Worm (Caenorhabditis elegans) whole organism, young adult: ENCODE results near the gene F55G11.2.

ENCODE experiments used
- C06A6.2 ChIP-seq: fragments of 200-800 bp; sonication (Bioruptor generic); conservative IDR thresholded peaks from 2 replicates; pipeline ENCODE4 v1.3.6; 2022; ENCODE audit warnings: missing genetic modification characterization, missing compliant biosample characterization
- C17E4.6 ChIP-seq: fragments of 200-800 bp; sonication (Bioruptor generic); IDR thresholded peaks from 2 replicates; pipeline ENCODE4 v1.3.6; 2022; ENCODE audit warnings: missing genetic modification reagents, missing genetic modification characterization, missing compliant biosample characterization
- F23B12.7 ChIP-seq: sonication (generic microtip); optimal IDR thresholded peaks from 2 replicates; lab custom pipeline; 2017; ENCODE audit warnings: missing genetic modification characterization, mild to moderate bottlenecking, missing compliant biosample characterization, antibody characterized with exemption, moderate library complexity; ENCODE audit not compliant: insufficient read depth
- F33H1.4 ChIP-seq: fragments of 200-800 bp; sonication (Bioruptor generic); IDR thresholded peaks from 2 replicates; pipeline ENCODE4 v1.3.6; 2022; ENCODE audit warnings: missing genetic modification reagents, missing genetic modification characterization, missing compliant biosample characterization
- F37B4.10 ChIP-seq: fragments of 200-800 bp; sonication (Bioruptor generic); IDR thresholded peaks from 2 replicates; pipeline ENCODE4 v1.3.6; 2022; ENCODE audit warnings: missing genetic modification characterization, missing compliant biosample characterization
- T26A5.8 ChIP-seq: sonication (generic microtip); optimal IDR thresholded peaks from 2 replicates; lab custom pipeline; 2016; ENCODE audit warnings: missing genetic modification characterization, missing compliant biosample characterization
- Y53F4B.3 ChIP-seq: fragments of 200-800 bp; sonication (Bioruptor generic); IDR thresholded peaks from 2 replicates; pipeline ENCODE4 v1.3.6; 2022; ENCODE audit warnings: missing genetic modification reagents, missing genetic modification characterization, missing compliant biosample characterization
- Y56A3A.18 ChIP-seq: fragments of 200-800 bp; sonication (Bioruptor generic); IDR thresholded peaks from 2 replicates; pipeline ENCODE4 v1.3.6; 2022; ENCODE audit warnings: missing genetic modification reagents, missing genetic modification characterization, missing compliant biosample characterization
- Y95B8A.8 ChIP-seq: fragments of 200-800 bp; sonication (Bioruptor generic); IDR thresholded peaks from 2 replicates; pipeline ENCODE4 v1.3.6; 2022; ENCODE audit warnings: missing genetic modification reagents, missing genetic modification characterization, missing compliant biosample characterization
- ZK185.1 ChIP-seq: sonication (generic microtip); optimal IDR thresholded peaks from 2 replicates; lab custom pipeline; 2016; ENCODE audit warnings: mild to moderate bottlenecking, missing genetic modification characterization, missing compliant biosample characterization; ENCODE audit not compliant: poor library complexity, severe bottlenecking
- attf-6 ChIP-seq: fragments of 200-800 bp; sonication (Bioruptor generic); IDR thresholded peaks from 2 replicates; pipeline ENCODE4 v1.3.6; 2022; ENCODE audit warnings: missing genetic modification reagents, missing genetic modification characterization, missing compliant biosample characterization
- bed-1 ChIP-seq: fragments of 200-800 bp; sonication (Bioruptor generic); IDR thresholded peaks from 2 replicates; pipeline ENCODE4 v1.3.6; 2022; ENCODE audit warnings: missing genetic modification reagents, missing genetic modification characterization, missing compliant biosample characterization
- ccch-3 ChIP-seq: fragments of 200-800 bp; sonication (Bioruptor generic); optimal IDR thresholded peaks from 2 replicates; lab custom pipeline; 2018; ENCODE audit warnings: mild to moderate bottlenecking, missing genetic modification characterization, missing compliant biosample characterization
- ceh-27 ChIP-seq: fragments of 200-800 bp; sonication (Bioruptor generic); optimal IDR thresholded peaks from 2 replicates; lab custom pipeline; 2018; ENCODE audit warnings: mild to moderate bottlenecking, missing genetic modification characterization, moderate library complexity, missing compliant biosample characterization
- ceh-79 ChIP-seq: sonication (generic microtip); optimal IDR thresholded peaks from 2 replicates; lab custom pipeline; 2017; ENCODE audit warnings: mild to moderate bottlenecking, missing genetic modification characterization, missing compliant biosample characterization
- ceh-91 ChIP-seq: fragments of 200-800 bp; sonication (Bioruptor generic); IDR thresholded peaks from 2 replicates; pipeline ENCODE4 v1.3.6; 2022; ENCODE audit warnings: missing genetic modification reagents, missing genetic modification characterization, missing compliant biosample characterization
- dox-1 ChIP-seq: fragments of 200-800 bp; sonication (Bioruptor generic); IDR thresholded peaks from 2 replicates; pipeline ENCODE4 v1.3.6; 2022; ENCODE audit warnings: missing genetic modification reagents, missing genetic modification characterization, missing compliant biosample characterization
- egl-44 ChIP-seq: fragments of 200-800 bp; sonication (Bioruptor generic); IDR thresholded peaks from 2 replicates; pipeline ENCODE4 v1.3.6; 2022; ENCODE audit warnings: missing genetic modification reagents, missing genetic modification characterization, missing compliant biosample characterization
- lag-1 ChIP-seq: fragments of 200-800 bp; sonication (Bioruptor generic); IDR thresholded peaks from 2 replicates; pipeline ENCODE4 v1.3.6; 2022; ENCODE audit warnings: missing genetic modification reagents, missing genetic modification characterization, missing compliant biosample characterization
- let-607 ChIP-seq, 2 experiments: fragments of 200-800 bp in 1 of 2; sonication (Bioruptor generic) in 1 of 2; sonication (generic microtip) in 1 of 2; optimal IDR thresholded peaks; 2 replicates each; lab custom pipeline; 2016 to 2018; ENCODE audit warnings: mild to moderate bottlenecking in 2 of 2, missing compliant biosample characterization in 2 of 2, missing genetic modification characterization in 2 of 2, moderate library complexity in 2 of 2, missing genotype in 1 of 2
- lin-54 ChIP-seq: fragments of 200-800 bp; sonication (Bioruptor generic); optimal IDR thresholded peaks from 2 replicates; lab custom pipeline; 2018; ENCODE audit warnings: mild to moderate bottlenecking, missing genetic modification characterization, missing compliant biosample characterization
- lir-1 ChIP-seq: fragments of 200-800 bp; sonication (Bioruptor generic); conservative IDR thresholded peaks from 2 replicates; pipeline ENCODE4 v1.3.6; 2022; ENCODE audit warnings: missing genetic modification reagents, missing genetic modification characterization, missing compliant biosample characterization
- madf-8 ChIP-seq: fragments of 200-800 bp; sonication (Bioruptor generic); conservative IDR thresholded peaks from 2 replicates; pipeline ENCODE4 v1.3.6; 2022; ENCODE audit warnings: missing genetic modification reagents, missing genetic modification characterization, missing compliant biosample characterization
- mxl-1 ChIP-seq: sonication (generic microtip); optimal IDR thresholded peaks from 2 replicates; lab custom pipeline; 2016; ENCODE audit warnings: missing genetic modification characterization, missing compliant biosample characterization
- nfya-1 ChIP-seq: sonication (generic microtip); optimal IDR thresholded peaks from 2 replicates; lab custom pipeline; 2017; ENCODE audit warnings: antibody characterized with exemption, missing compliant biosample characterization, missing genetic modification characterization, borderline replicate concordance; ENCODE audit not compliant: insufficient read depth
- nfyb-1 ChIP-seq: fragments of 200-800 bp; sonication (Bioruptor generic); IDR thresholded peaks from 2 replicates; pipeline ENCODE4 v1.3.6; 2022; ENCODE audit warnings: missing genetic modification reagents, missing genetic modification characterization, missing compliant biosample characterization
- nhr-179 ChIP-seq: sonication (generic microtip); optimal IDR thresholded peaks from 2 replicates; lab custom pipeline; 2016; ENCODE audit warnings: mild to moderate bottlenecking, missing genetic modification characterization, missing compliant biosample characterization
- nhr-27 ChIP-seq: fragments of 200-800 bp; sonication (Bioruptor generic); optimal IDR thresholded peaks from 2 replicates; lab custom pipeline; 2018; ENCODE audit warnings: mild to moderate bottlenecking, missing genetic modification characterization, moderate library complexity, missing compliant biosample characterization
- nhr-80 ChIP-seq: sonication (generic microtip); optimal IDR thresholded peaks from 2 replicates; lab custom pipeline; 2016; ENCODE audit warnings: missing genetic modification characterization, missing compliant biosample characterization
- snpc-4 ChIP-seq, 5 experiments: fragments of 150-350 bp in 1 of 5; sonication (generic microtip) in 4 of 5; optimal IDR thresholded peaks; 2 replicates each; lab custom pipeline; 2014 to 2018; ENCODE audit warnings: missing genetic modification characterization in 5 of 5, missing biosample characterization in 3 of 5, antibody characterized with exemption in 2 of 5, mild to moderate bottlenecking in 2 of 5, missing compliant biosample characterization in 2 of 5, missing genotype in 2 of 5, moderate library complexity in 2 of 5, missing genetic modification reagents in 1 of 5
- sptf-2 ChIP-seq: fragments of 200-800 bp; sonication (Bioruptor generic); optimal IDR thresholded peaks from 2 replicates; lab custom pipeline; 2018; ENCODE audit warnings: mild to moderate bottlenecking, missing genetic modification characterization, missing compliant biosample characterization
- tbx-9 ChIP-seq: sonication (generic microtip); optimal IDR thresholded peaks from 2 replicates; lab custom pipeline; 2016; ENCODE audit warnings: borderline replicate concordance, missing genetic modification characterization, inconsistent platforms, missing compliant biosample characterization
- zfh-2 ChIP-seq: fragments of 200-800 bp; sonication (Bioruptor generic); conservative IDR thresholded peaks from 2 replicates; pipeline ENCODE4 v1.3.6; 2022; ENCODE audit warnings: missing genetic modification reagents, missing genetic modification characterization, missing compliant biosample characterization
- ztf-22 ChIP-seq: fragments of 200-800 bp; sonication (Bioruptor generic); optimal IDR thresholded peaks from 2 replicates; lab custom pipeline; 2018; ENCODE audit warnings: mild to moderate bottlenecking, missing genetic modification characterization, moderate library complexity, missing compliant biosample characterization
- ztf-25 ChIP-seq: fragments of 200-800 bp; sonication (Bioruptor generic); IDR thresholded peaks from 2 replicates; pipeline ENCODE4 v1.3.6; 2022; ENCODE audit warnings: missing genetic modification reagents, missing genetic modification characterization, missing compliant biosample characterization

Gene F55G11.2

ce11 chrIV:12936221-12936776, 32.8 kb downstream of the F55G11.2 start, which contains the start of the genes cld-1 and dod-21:
Gene cld-1 (minus strand): TSS chrIV:12936271.
Gene dod-21 (plus strand): TSS chrIV:12936738.
- TF ChIP-seq nhr-80 (peak; percentile 69), ZK185.1 (tag; lab: Kevin White, UChicago) (no peak), nfyb-1 (GFP tag; lab: Robert Waterston, UW) (peak; percentile 78)

- TF ChIP-seq ztf-25 (GFP tag; lab: Robert Waterston, UW) (no peak), ztf-22 (GFP tag; lab: Kevin White, UChicago) (no peak), F23B12.7 (no peak), nfya-1 (no peak), egl-44 (no peak), dox-1 (GFP tag; lab: Robert Waterston, UW) (no peak), ceh-27 (GFP tag; lab: Kevin White, UChicago) (no peak), ceh-91 (GFP tag; lab: Robert Waterston, UW) (no peak), Y56A3A.18 (GFP tag; lab: Robert Waterston, UW) (no peak), T26A5.8 (tag; lab: Kevin White, UChicago) (no peak), ccch-3 (no peak), F33H1.4 (GFP tag; lab: Robert Waterston, UW) (no peak)
These were observed 42.5 kb downstream of the F55G11.2 start, which contains the start of gene srlf-5 for ce11 chrIV:12926639-12927038. Gene srlf-5 (minus strand): TSS chrIV:12926739.

DNA sequence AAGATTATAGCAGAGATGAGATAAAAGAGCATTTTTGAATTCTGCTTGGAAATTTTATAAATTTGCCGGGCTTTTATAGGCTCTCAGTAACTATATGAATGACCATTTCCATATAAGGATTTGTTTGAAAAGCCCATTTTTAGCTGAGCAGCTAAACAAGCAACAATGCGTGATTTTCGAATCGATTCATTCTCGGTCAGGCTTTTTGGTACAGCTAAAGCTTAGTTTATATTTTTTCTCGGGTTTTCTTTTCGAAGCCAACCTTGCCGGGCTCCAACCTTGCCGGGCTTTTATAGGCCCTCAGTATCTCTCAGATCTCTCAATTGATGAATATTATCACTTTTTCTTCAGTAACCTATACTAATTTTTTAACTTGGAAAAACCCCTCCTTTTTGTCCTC, 44.8 kb downstream of the F55G11.2 start, which contains the start of gene srlf-4:
srlf-4 (minus strand) TSS at position 101 of the 400 bp plus-strand sequence.
- no peak for TF ChIP-seq lir-1 (GFP tag; lab: Robert Waterston, UW)
- TF ChIP-seq bed-1 (GFP tag; lab: Robert Waterston, UW): 0 out of 2 replicates have a peak, but pooled peaks have one; percentile 34
- TF ChIP-seq ZK185.1 (tag; lab: Kevin White, UChicago): no peak
- TF ChIP-seq C17E4.6 (GFP tag; lab: Robert Waterston, UW): no peak
- TF ChIP-seq, all 124 proteins: peak for 1

- TF ChIP-seq Y95B8A.8 (GFP tag; lab: Robert Waterston, UW) (no peak), lin-54 (no peak), sptf-2 (GFP tag; lab: Kevin White, UChicago) (no peak), snpc-4 (GFP tag; optimal IDR thresholded peaks at IDR 0.05; lab: Kevin White, UChicago) (no peak), snpc-4 (tag; optimal IDR thresholded peaks at IDR 0.05; lab: Kevin White, UChicago) (no peak), ceh-79 (tag; lab: Kevin White, UChicago) (no peak), zfh-2 (GFP tag; lab: Robert Waterston, UW) (no peak), nhr-80 (peak; percentile 32)
These were observed 48.1 kb downstream of the F55G11.2 start, which contains the start of gene C32H11.4 for ce11 chrIV:12921027-12921426. Gene C32H11.4 (plus strand): TSS chrIV:12921264.

- TF ChIP-seq let-607 (tag; optimal IDR thresholded peaks at IDR 0.05; lab: Kevin White, UChicago) (no peak), nhr-179 (no peak), madf-8 (GFP tag; lab: Robert Waterston, UW) (no peak), mxl-1 (no peak), C06A6.2 (GFP tag; lab: Robert Waterston, UW) (no peak), tbx-9 (tag; lab: Kevin White, UChicago) (no peak), attf-6 (GFP tag; lab: Robert Waterston, UW) (no peak), lag-1 (GFP tag; lab: Robert Waterston, UW) (no peak), Y95B8A.8 (GFP tag; lab: Robert Waterston, UW) (no peak), nfya-1 (no peak), nhr-27 (tag; lab: Kevin White, UChicago) (no peak), F37B4.10 (GFP tag; lab: Robert Waterston, UW) (no peak), Y53F4B.3 (no peak)
These were observed 48.5 kb downstream of the F55G11.2 start for ce11 chrIV:12920553-12920952.
